Fruit fly (Drosophila melanogaster) whole organism: ENCODE measurements around the gene SPoCk.
"Not testable (repeated sequence)": the region's sequence is repeated elsewhere in the genome, so short reads cannot be mapped to it uniquely, and the experiment has no call there.

Experiments
- CG8478 ChIP-seq: fragments of >200 bp; optimal IDR thresholded peaks from 2 replicates; lab custom pipeline; 2018; ENCODE audit warnings: inconsistent platforms
- Dll ChIP-seq: fragments of >200 bp; optimal IDR thresholded peaks from 2 replicates; lab custom pipeline; 2017
- EcR ChIP-seq, 2 experiments: fragments of >200 bp; optimal IDR thresholded peaks; 2 replicates each; lab custom pipeline; 2017; ENCODE audit warnings: missing biosample characterization in 2 of 2, missing genetic modification characterization in 2 of 2, missing genetic modification reagents in 2 of 2
- pan ChIP-seq: fragments of >200 bp; optimal IDR thresholded peaks from 2 replicates; lab custom pipeline; 2017
- psq ChIP-seq: fragments of >200 bp; optimal IDR thresholded peaks from 2 replicates; lab custom pipeline; 2017
- usp ChIP-seq: fragments of >200 bp; optimal IDR thresholded peaks from 2 replicates; lab custom pipeline; 2017; ENCODE audit warnings: missing biosample characterization, missing genetic modification characterization, mixed read lengths

SPoCk gene

DNA sequence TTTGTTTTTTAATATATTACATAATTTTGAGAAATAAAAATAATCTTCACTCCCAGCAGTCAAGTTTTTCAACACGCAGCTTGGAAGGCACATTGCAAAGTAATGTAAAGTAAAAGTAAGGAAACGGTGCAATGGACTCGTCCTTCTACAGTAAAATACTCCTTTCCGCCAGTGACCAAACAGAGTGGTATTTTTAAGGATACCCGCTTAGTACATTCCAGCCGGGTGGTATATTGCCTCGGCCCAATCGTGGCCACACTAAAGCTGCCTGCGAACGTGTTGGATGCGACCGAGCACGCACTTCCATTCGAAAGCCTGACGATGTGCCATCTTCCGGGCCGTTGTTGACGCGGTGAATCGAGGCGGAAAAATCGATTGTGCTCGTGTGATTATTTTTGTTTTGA, at the start of gene SPoCk:
SPoCk (plus strand) TSS at position 298 of the 404 bp plus-strand sequence.
- TF ChIP-seq psq (no peak), pan (lab: Kevin White, UChicago) (no peak), CG8478 (lab: Kevin White, UChicago) (no peak)

DNA sequence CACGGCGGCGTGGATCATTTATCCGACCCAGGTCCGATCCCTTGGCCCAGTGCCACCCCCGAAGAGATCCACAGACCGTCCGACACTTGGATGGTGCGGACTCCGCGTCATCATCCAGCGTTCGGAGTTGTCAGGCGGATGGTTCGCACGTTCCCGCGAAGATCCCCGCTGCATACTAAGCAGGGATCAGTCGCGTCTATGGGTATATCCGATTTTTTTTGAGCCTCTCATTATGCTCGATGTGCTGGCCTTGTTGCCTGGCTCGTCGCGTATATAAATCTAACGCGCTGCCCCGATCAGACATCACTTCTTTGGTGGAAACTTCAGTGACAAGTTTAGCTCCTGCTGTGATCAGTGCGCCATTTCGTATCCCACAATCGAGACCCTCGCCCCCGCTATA, 37.4 kb upstream of the SPoCk start, which contains the start of gene CG11370:
CG11370 (plus strand) TSS at position 301 of the 400 bp plus-strand sequence.
- no peak for TF ChIP-seq Dll (lab: Kevin White, UChicago)
- TF ChIP-seq CG8478 (lab: Kevin White, UChicago) = no peak
- TF ChIP-seq psq = no peak
- no peak for TF ChIP-seq usp (GFP tag; lab: Kevin White, UChicago)
- TF ChIP-seq pan (lab: Kevin White, UChicago) = no peak
- no peak for TF ChIP-seq EcR (GFP tag; optimal IDR thresholded peaks at IDR 0.05; lab: Kevin White, UChicago)

DNA sequence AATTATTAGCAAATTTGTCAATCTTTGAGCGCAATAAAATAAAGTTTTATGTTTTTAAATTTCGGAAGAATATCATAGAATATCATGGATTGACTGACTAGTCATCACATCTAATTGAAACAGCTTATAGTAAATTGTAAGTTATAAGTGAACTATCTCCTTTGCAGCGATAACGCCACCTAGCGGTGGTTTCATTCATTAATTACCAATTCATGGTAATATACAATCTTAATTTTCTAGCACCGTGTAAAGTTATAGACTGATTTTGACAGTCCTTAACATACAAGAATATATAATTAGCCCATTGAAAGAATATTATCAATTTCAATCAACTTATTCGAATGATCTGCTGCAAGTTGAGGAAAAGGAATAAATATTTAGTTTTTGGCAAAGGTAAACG, 35.6 kb upstream of the SPoCk start:
- TF ChIP-seq EcR (GFP tag; optimal IDR thresholded peaks at IDR 0.05; lab: Kevin White, UChicago) (no peak), usp (GFP tag; lab: Kevin White, UChicago) (no peak), Dll (lab: Kevin White, UChicago) (no peak), CG8478 (lab: Kevin White, UChicago) (no peak), psq (no peak), pan (lab: Kevin White, UChicago) (no peak)

DNA sequence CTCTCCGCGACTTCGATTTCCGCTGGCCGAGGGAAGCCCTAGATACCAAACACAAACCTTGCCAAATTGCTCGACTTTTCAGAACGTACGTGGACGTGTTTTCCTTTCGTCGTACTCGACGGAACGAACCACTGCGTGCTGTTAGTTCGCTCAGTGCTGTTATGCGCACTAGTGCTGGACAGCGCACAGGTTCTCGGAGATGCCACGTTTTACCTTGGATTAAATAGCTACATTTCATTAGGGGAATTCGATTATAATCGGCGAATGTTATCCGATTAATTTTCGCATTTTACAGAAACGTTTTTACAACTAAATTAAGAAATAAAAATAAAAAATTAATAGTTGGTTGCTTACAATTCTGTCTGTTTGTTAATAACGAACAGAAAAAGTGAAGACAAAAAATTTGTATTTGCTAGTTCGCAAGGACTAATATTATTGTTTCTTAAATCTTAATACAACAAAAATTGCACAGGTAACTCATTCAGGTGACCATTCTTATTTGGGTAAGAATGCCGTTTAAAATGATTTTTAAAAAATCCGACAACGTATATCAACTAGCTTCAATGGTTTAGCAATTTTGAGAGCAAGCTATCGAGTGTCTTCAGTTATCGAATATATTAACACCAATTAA, 32.0 kb upstream of the SPoCk start, which contains the start of the genes ArfGAP3 and CG32452:
ArfGAP3 (minus strand) TSS at position 441 of the 631 bp plus-strand sequence.
CG32452 (plus strand) TSS at position 592 of the 631 bp plus-strand sequence.
- TF ChIP-seq Dll (lab: Kevin White, UChicago) = no peak
- TF ChIP-seq psq = no peak
- TF ChIP-seq usp (GFP tag; lab: Kevin White, UChicago) = no peak
- TF ChIP-seq CG8478 (lab: Kevin White, UChicago) = no peak
- no peak for TF ChIP-seq pan (lab: Kevin White, UChicago)
- TF ChIP-seq EcR (GFP tag; optimal IDR thresholded peaks at IDR 0.05; lab: Kevin White, UChicago) = no peak

DNA sequence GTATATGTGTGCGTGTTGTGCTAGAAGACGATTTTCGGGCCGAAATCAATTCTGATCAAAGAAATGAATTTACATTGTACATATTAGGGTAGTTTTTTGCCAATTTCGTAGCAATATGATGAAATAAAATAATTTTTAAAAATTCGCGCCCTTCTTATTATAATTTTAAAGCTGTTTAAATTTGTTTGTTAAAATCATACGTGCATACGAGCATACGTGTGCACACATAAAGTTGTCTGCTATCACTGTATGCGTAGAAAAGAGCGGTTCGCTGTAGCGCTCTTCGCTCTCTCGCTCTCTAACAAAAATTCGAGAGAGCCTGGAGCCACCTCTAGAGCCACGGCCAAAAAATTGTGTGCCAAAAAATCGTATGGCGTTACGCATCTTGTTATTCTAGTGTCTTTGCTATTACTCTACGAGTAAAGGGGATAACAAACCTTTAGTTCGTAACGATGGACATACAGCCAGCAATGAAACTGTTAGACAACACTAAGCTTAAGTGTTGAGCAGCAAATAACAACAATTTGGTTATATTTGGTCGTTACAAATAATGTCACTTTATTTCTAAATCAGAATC, 28.5 kb upstream of the SPoCk start, which contains the start of gene mael:
mael (plus strand) TSS at position 510 of the 577 bp plus-strand sequence.
- not testable (repeated sequence) for TF ChIP-seq pan, Dll, CG8478 (lab: Kevin White, UChicago)

DNA sequence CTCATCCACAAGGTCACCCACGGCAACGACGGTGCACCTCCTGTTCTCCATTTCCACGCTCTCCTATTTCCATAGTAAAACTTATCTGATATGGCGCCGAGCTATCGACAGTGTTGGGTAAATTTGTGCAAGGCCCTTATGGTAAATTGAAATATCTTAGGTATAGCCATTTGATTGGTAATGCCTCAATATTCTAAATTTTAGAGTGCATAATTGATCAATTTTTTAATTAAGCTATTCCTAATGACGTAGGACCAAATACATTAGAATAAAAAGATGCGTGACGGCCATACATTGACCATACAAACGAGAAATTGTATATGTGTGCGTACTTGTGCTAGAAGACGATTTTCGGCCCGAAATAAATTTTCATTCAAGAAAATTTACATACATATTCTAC, 27.3 kb upstream of the SPoCk start, which contains the start of gene CG14451:
CG14451 (minus strand) TSS at position 101 of the 400 bp plus-strand sequence.
- TF ChIP-seq EcR (GFP tag; optimal IDR thresholded peaks at IDR 0.05; lab: Kevin White, UChicago) = no peak
- no peak for TF ChIP-seq psq
- no peak for TF ChIP-seq usp (GFP tag; lab: Kevin White, UChicago)
- TF ChIP-seq pan (lab: Kevin White, UChicago) = no peak
- no peak for TF ChIP-seq CG8478 (lab: Kevin White, UChicago)
- TF ChIP-seq Dll (lab: Kevin White, UChicago) = no peak

DNA sequence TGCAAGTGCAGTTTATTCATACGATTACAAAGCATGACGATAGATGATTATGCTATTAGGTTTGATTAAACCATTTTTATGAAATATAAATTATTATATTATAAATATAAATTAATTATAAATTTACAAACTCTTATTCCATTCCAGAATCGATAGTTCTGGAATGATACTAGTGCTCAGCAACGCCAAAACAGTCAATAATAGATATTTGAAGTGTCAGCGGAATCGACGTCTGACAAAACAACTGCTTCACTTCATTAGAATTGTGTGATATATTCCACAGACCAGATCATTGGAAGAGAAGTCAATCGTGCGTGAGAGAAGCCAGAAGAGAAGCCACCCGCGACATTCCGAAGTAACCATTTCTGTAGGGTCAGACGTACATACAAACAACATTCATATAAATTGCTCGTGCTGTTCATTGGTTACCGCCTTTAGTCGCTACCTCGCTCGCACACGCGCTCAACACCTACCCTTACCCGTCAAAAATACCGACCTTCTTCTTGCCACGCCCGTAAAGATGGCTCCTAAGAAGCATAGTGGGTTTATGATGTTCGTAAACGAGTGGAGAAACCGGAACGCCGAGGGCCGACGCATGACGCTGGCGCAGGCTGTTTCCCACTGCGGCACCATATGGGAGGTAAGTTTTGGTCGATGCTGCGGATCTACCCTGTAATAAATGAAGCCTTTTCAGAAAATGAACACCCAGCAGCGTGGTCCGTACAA, 25.0 kb upstream of the SPoCk start:
- no peak for TF ChIP-seq usp (GFP tag; lab: Kevin White, UChicago)
- no peak for TF ChIP-seq EcR (GFP tag; optimal IDR thresholded peaks at IDR 0.05; lab: Kevin White, UChicago)
- no peak for TF ChIP-seq psq
- TF ChIP-seq Dll (lab: Kevin White, UChicago) = no peak
- TF ChIP-seq pan (lab: Kevin White, UChicago) = no peak
- TF ChIP-seq CG8478 (lab: Kevin White, UChicago) = no peak

DNA sequence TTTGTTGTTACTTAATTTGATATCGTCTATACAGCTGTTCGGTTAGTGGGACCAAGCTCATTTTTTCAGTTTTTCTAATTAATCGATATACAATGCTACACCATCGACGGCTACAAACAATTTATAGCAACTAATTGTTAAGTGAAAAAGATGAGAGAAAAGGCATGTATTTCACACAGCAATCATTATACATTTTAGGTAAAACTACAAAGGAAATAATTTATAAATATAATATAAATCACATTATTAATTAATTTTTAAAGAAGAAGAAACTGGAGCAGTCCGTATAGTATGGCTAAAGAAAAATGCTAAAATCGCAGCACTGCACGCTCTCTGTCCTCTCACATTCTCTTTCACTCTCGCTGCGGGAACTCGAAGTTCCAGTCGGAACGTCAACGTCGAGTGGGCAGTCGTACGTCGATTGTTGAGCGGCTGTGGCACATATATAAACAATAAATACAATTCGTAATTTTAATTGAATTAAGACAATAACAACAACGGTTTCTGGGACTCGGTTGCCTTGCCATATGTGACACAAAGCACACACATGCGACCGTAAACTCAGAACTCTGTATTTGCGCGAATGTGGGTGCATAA, 21.4 kb upstream of the SPoCk start, which contains the start of the genes CG14450 and CG11367:
CG14450 (minus strand) TSS at position 51 of the 597 bp plus-strand sequence.
CG11367 (plus strand) TSS at position 373 of the 597 bp plus-strand sequence.
- no peak for TF ChIP-seq CG8478 (lab: Kevin White, UChicago)
- no peak for TF ChIP-seq psq
- TF ChIP-seq pan (lab: Kevin White, UChicago) = no peak
- TF ChIP-seq EcR (GFP tag; optimal IDR thresholded peaks at IDR 0.05; lab: Kevin White, UChicago) = no peak
- no peak for TF ChIP-seq usp (GFP tag; lab: Kevin White, UChicago)
- no peak for TF ChIP-seq Dll (lab: Kevin White, UChicago)

DNA sequence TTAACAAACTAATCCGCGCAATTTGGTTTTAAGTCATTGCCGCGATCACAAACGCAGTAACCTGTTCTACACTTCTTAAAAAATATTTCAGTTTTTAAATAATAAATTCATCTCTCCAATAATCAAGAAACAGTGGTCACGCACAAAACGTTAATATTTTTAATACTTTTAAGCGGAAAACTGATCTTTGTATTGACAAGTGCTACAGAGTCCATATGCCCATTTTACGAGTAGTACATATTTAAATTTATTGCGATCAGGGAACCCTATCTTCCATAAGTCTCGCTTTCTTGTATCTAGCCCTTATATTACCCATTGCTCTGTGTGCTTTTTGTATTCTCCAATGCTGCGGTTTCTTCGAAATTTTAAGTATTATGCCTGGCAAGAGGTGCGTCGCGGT, 19.8 kb upstream of the SPoCk start, which contains the start of gene CG32454:
CG32454 (plus strand) TSS at position 301 of the 400 bp plus-strand sequence.
- TF ChIP-seq pan (lab: Kevin White, UChicago) (no peak), psq (no peak), Dll (lab: Kevin White, UChicago) (no peak), CG8478 (lab: Kevin White, UChicago) (no peak), usp (GFP tag; lab: Kevin White, UChicago) (no peak), EcR (GFP tag; optimal IDR thresholded peaks at IDR 0.05; lab: Kevin White, UChicago) (no peak)

DNA sequence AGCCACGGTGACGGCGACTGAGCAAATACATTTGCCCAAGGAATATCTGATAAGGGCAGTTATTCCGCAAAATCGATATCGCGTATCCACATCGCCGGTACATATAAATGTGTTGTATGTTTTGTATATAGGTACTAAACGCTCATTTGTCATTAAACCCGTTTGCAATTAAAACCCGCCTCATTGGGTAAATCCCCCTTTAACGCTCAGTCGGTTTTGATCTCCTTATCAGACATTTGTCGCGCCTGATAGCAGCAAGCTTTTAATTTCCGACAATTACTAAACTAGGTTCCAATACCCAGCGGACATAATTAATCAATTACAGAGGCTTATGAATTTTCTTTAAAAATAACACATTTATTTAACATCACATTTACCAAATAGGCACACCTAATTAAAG, 17.9 kb upstream of the SPoCk start:
- TF ChIP-seq psq (no peak), Dll (lab: Kevin White, UChicago) (no peak), usp (GFP tag; lab: Kevin White, UChicago) (no peak), pan (lab: Kevin White, UChicago) (no peak), EcR (GFP tag; optimal IDR thresholded peaks at IDR 0.05; lab: Kevin White, UChicago) (no peak), CG8478 (lab: Kevin White, UChicago) (no peak)
